Fruit fly (Drosophila melanogaster) whole organism, embryonic: Measurements from ENCODE around the gene Cyp4g15.
A peak's percentile ranks its signal among the peaks of the same experiment; 100 is the strongest.

ENCODE experiments used
- B-H2 ChIP-seq: fragments of 200-800 bp; sonication (Bioruptor generic); optimal IDR thresholded peaks from 2 replicates; lab custom pipeline; 2018; ENCODE audit warnings: missing biosample characterization, mild to moderate bottlenecking, missing genetic modification characterization
- Bteb2 ChIP-seq: fragments of 200-800 bp; sonication (Bioruptor generic); optimal IDR thresholded peaks from 2 replicates; lab custom pipeline; 2016; ENCODE audit warnings: missing biosample characterization, missing genetic modification characterization
- CG10366 ChIP-seq: fragments of 200-800 bp; sonication (Bioruptor generic); IDR thresholded peaks from 2 replicates; pipeline ENCODE4 v1.3.6; 2022; ENCODE audit warnings: missing biosample characterization, missing genetic modification characterization
- CG10543 ChIP-seq: fragments of 200-800 bp; sonication (Bioruptor generic); optimal IDR thresholded peaks from 3 replicates; lab custom pipeline; 2017; ENCODE audit warnings: missing biosample characterization, mild to moderate bottlenecking, missing genetic modification characterization, moderate library complexity
- CG11456 ChIP-seq: fragments of 200-800 bp; sonication (Bioruptor generic); IDR thresholded peaks from 3 replicates; pipeline ENCODE4 v1.3.6; 2022; ENCODE audit warnings: missing biosample characterization, missing genetic modification characterization
- CG12104 ChIP-seq: fragments of 200-800 bp; sonication (Bioruptor generic); optimal IDR thresholded peaks from 3 replicates; lab custom pipeline; 2016; ENCODE audit warnings: missing biosample characterization, missing genetic modification characterization
- CG12155 ChIP-seq: fragments of 200-800 bp; sonication (Bioruptor generic); optimal IDR thresholded peaks from 3 replicates; lab custom pipeline; 2016; ENCODE audit warnings: missing biosample characterization, missing genetic modification characterization
- CG13624 ChIP-seq: fragments of 200-800 bp; sonication (Bioruptor generic); optimal IDR thresholded peaks from 2 replicates; lab custom pipeline; 2016; ENCODE audit warnings: missing biosample characterization, missing genetic modification characterization
- CG15011 ChIP-seq: fragments of 200-800 bp; sonication (Bioruptor generic); optimal IDR thresholded peaks from 3 replicates; lab custom pipeline; 2018; ENCODE audit warnings: missing biosample characterization, mild to moderate bottlenecking, missing genetic modification characterization
- CG16863 ChIP-seq: fragments of 200-800 bp; sonication (Bioruptor generic); optimal IDR thresholded peaks from 3 replicates; lab custom pipeline; 2016; ENCODE audit warnings: missing biosample characterization, missing genetic modification characterization
- CG18011 ChIP-seq: fragments of 200-800 bp; sonication (Bioruptor generic); optimal IDR thresholded peaks from 2 replicates; lab custom pipeline; 2017; ENCODE audit warnings: missing biosample characterization, missing genetic modification characterization, mild to moderate bottlenecking, moderate library complexity, missing genotype
- CG2199 ChIP-seq: fragments of 200-800 bp; sonication (Bioruptor generic); IDR thresholded peaks from 3 replicates; pipeline ENCODE4 v1.3.6; 2022; ENCODE audit warnings: missing biosample characterization, missing genetic modification characterization
- CG2712 ChIP-seq: fragments of 200-800 bp; optimal IDR thresholded peaks from 3 replicates; lab custom pipeline; 2019; ENCODE audit warnings: missing biosample characterization, mild to moderate bottlenecking, missing genetic modification characterization, moderate library complexity
- CG31441 ChIP-seq: fragments of 200-800 bp; sonication (Bioruptor generic); IDR thresholded peaks from 2 replicates; pipeline ENCODE4 v1.3.6; 2022; ENCODE audit warnings: missing biosample characterization, missing genetic modification characterization
- CG3163 ChIP-seq: fragments of 200-800 bp; sonication (Bioruptor generic); optimal IDR thresholded peaks from 3 replicates; lab custom pipeline; 2016; ENCODE audit warnings: missing biosample characterization, missing genetic modification characterization
- CG32772 ChIP-seq: fragments of 200-800 bp; sonication (Bioruptor generic); IDR thresholded peaks from 2 replicates; pipeline ENCODE4 v1.3.6; 2022; ENCODE audit warnings: missing biosample characterization, missing genetic modification characterization
- CG3838 ChIP-seq: fragments of 200-800 bp; sonication (Bioruptor generic); optimal IDR thresholded peaks from 3 replicates; lab custom pipeline; 2016; ENCODE audit warnings: missing biosample characterization, missing genetic modification characterization
- CG4404 ChIP-seq: fragments of 200-800 bp; sonication (Bioruptor generic); IDR thresholded peaks from 2 replicates; pipeline ENCODE4 v1.3.6; 2022; ENCODE audit warnings: missing biosample characterization, missing genetic modification characterization
- CG7928 ChIP-seq: fragments of 200-800 bp; sonication (Bioruptor generic); optimal IDR thresholded peaks from 2 replicates; lab custom pipeline; 2017; ENCODE audit warnings: missing biosample characterization, mild to moderate bottlenecking, missing genetic modification characterization
- CTCF ChIP-seq: fragments of 200-800 bp; sonication (Bioruptor generic); optimal IDR thresholded peaks from 2 replicates; lab custom pipeline; 2017; ENCODE audit warnings: missing biosample characterization, mild to moderate bottlenecking, missing genetic modification characterization, moderate library complexity
- Dip3 ChIP-seq: fragments of 200-800 bp; sonication (Bioruptor generic); optimal IDR thresholded peaks from 3 replicates; lab custom pipeline; 2016; ENCODE audit warnings: missing biosample characterization, missing genetic modification characterization
- Dref ChIP-seq: fragments of 200-800 bp; sonication (Bioruptor generic); IDR thresholded peaks from 2 replicates; pipeline ENCODE4 v1.3.6; 2022; ENCODE audit warnings: missing biosample characterization, missing genetic modification characterization
- Jarid2 ChIP-seq: fragments of 200-800 bp; sonication (Bioruptor generic); optimal IDR thresholded peaks from 3 replicates; lab custom pipeline; 2017; ENCODE audit warnings: mild to moderate bottlenecking, missing biosample characterization, missing genetic modification reagents, missing genetic modification characterization
- MESR4 ChIP-seq: fragments of 200-800 bp; sonication (Bioruptor generic); optimal IDR thresholded peaks from 2 replicates; lab custom pipeline; 2018; ENCODE audit warnings: missing biosample characterization, mild to moderate bottlenecking, missing genetic modification characterization, moderate library complexity
- Scr ChIP-seq: fragments of 200-800 bp; sonication (Bioruptor generic); IDR thresholded peaks from 2 replicates; pipeline ENCODE4 v1.3.6; 2022; ENCODE audit warnings: missing biosample characterization, missing genetic modification characterization; ENCODE audit not compliant: partially characterized antibody
- Six4 ChIP-seq: fragments of 200-800 bp; sonication (Bioruptor generic); optimal IDR thresholded peaks from 2 replicates; lab custom pipeline; 2016; ENCODE audit warnings: missing biosample characterization, missing genetic modification characterization
- TFAM ChIP-seq: fragments of 200-800 bp; sonication (Bioruptor generic); optimal IDR thresholded peaks from 2 replicates; lab custom pipeline; 2017; ENCODE audit warnings: missing biosample characterization, missing genetic modification characterization, inconsistent platforms
- Usf ChIP-seq: fragments of 200-800 bp; sonication (Bioruptor generic); optimal IDR thresholded peaks from 2 replicates; lab custom pipeline; 2017; ENCODE audit warnings: missing genotype, missing biosample characterization, missing genetic modification characterization
- bbx ChIP-seq: fragments of 200-800 bp; sonication (Bioruptor generic); IDR thresholded peaks from 2 replicates; pipeline ENCODE4 v1.3.6; 2022; ENCODE audit warnings: missing biosample characterization, missing genetic modification characterization; ENCODE audit not compliant: partially characterized antibody
- bcd ChIP-seq: fragments of 200-800 bp; sonication (Bioruptor generic); optimal IDR thresholded peaks from 2 replicates; lab custom pipeline; 2017; ENCODE audit warnings: missing biosample characterization, mild to moderate bottlenecking, missing genetic modification characterization
- br ChIP-seq: fragments of >200 bp; optimal IDR thresholded peaks from 2 replicates; lab custom pipeline; 2017
- btn ChIP-seq: fragments of 200-800 bp; sonication (Bioruptor generic); optimal IDR thresholded peaks from 2 replicates; lab custom pipeline; 2016; ENCODE audit warnings: missing biosample characterization, missing genetic modification characterization
- danr ChIP-seq: fragments of 200-800 bp; sonication (Bioruptor generic); IDR thresholded peaks from 2 replicates; pipeline ENCODE4 v1.3.6; 2022; ENCODE audit warnings: missing biosample characterization, missing genetic modification characterization
- ems ChIP-seq: fragments of 200-800 bp; sonication (Bioruptor generic); optimal IDR thresholded peaks from 3 replicates; lab custom pipeline; 2016; ENCODE audit warnings: missing biosample characterization, missing genetic modification characterization
- eyg ChIP-seq: fragments of 200-800 bp; sonication (Bioruptor generic); optimal IDR thresholded peaks from 3 replicates; lab custom pipeline; 2016; ENCODE audit warnings: missing biosample characterization, missing genetic modification characterization
- ftz-f1 ChIP-seq: fragments of 200-800 bp; sonication (Bioruptor generic); optimal IDR thresholded peaks from 2 replicates; lab custom pipeline; 2016; ENCODE audit warnings: missing biosample characterization, missing genetic modification characterization
- gem ChIP-seq: fragments of 200-800 bp; sonication (Bioruptor generic); optimal IDR thresholded peaks from 2 replicates; lab custom pipeline; 2019; ENCODE audit warnings: missing biosample characterization, mild to moderate bottlenecking, missing genetic modification characterization, moderate library complexity
- gro ChIP-seq: fragments of 200-800 bp; sonication (Bioruptor generic); optimal IDR thresholded peaks from 2 replicates; lab custom pipeline; 2016; ENCODE audit warnings: missing biosample characterization, missing genetic modification characterization
- gsb-n ChIP-seq: fragments of 200-800 bp; sonication (Bioruptor generic); optimal IDR thresholded peaks from 3 replicates; lab custom pipeline; 2018; ENCODE audit warnings: missing biosample characterization, mild to moderate bottlenecking, missing genetic modification characterization
- hb ChIP-seq: fragments of 200-800 bp; sonication (Bioruptor generic); IDR thresholded peaks from 3 replicates; pipeline ENCODE4 v1.3.6; 2022; ENCODE audit warnings: missing biosample characterization, missing genetic modification characterization; ENCODE audit not compliant: partially characterized antibody
- lbe ChIP-seq: fragments of 200-800 bp; sonication (Bioruptor generic); optimal IDR thresholded peaks from 2 replicates; lab custom pipeline; 2016; ENCODE audit warnings: missing biosample characterization, mild to moderate bottlenecking, missing genetic modification characterization
- lov ChIP-seq, 2 experiments: fragments of 200-800 bp in 1 of 2; fragments of >200 bp in 1 of 2; sonication (Bioruptor generic) in 1 of 2; IDR thresholded peaks in 1 of 2; optimal IDR thresholded peaks in 1 of 2; 2 replicates in 1 of 2; 3 replicates in 1 of 2; pipeline versions ENCODE4 v1.3.6 to Lab custom; 2017 to 2022; ENCODE audit warnings: missing biosample characterization in 1 of 2, missing genetic modification characterization in 1 of 2
- luna ChIP-seq: fragments of 200-800 bp; sonication (Bioruptor generic); optimal IDR thresholded peaks from 2 replicates; lab custom pipeline; 2016; ENCODE audit warnings: missing biosample characterization, missing genetic modification characterization
- nau ChIP-seq: fragments of 200-800 bp; sonication (Bioruptor generic); optimal IDR thresholded peaks from 3 replicates; lab custom pipeline; 2017; ENCODE audit warnings: missing biosample characterization, mild to moderate bottlenecking, missing genetic modification characterization, missing genetic modification reagents
- nmo ChIP-seq: fragments of 200-800 bp; sonication (Bioruptor generic); optimal IDR thresholded peaks from 2 replicates; lab custom pipeline; 2018; ENCODE audit warnings: missing biosample characterization, mild to moderate bottlenecking, missing genetic modification characterization, moderate library complexity
- pfk ChIP-seq: fragments of 200-800 bp; sonication (Bioruptor generic); optimal IDR thresholded peaks from 2 replicates; lab custom pipeline; 2018; ENCODE audit warnings: missing biosample characterization, mild to moderate bottlenecking, missing genetic modification characterization, moderate library complexity
- salm ChIP-seq: fragments of 200-800 bp; sonication (Bioruptor generic); optimal IDR thresholded peaks from 2 replicates; lab custom pipeline; 2018; ENCODE audit warnings: missing biosample characterization, mild to moderate bottlenecking, missing genetic modification characterization
- sd ChIP-seq: fragments of 200-800 bp; sonication (Bioruptor generic); optimal IDR thresholded peaks from 3 replicates; lab custom pipeline; 2018; ENCODE audit warnings: missing biosample characterization, mild to moderate bottlenecking, missing genetic modification characterization, moderate library complexity
- seq ChIP-seq: fragments of 200-800 bp; sonication (Bioruptor generic); IDR thresholded peaks from 2 replicates; pipeline ENCODE4 v1.3.6; 2022; ENCODE audit warnings: missing biosample characterization, missing genetic modification characterization
- tin ChIP-seq: fragments of 200-800 bp; sonication (Bioruptor generic); optimal IDR thresholded peaks from 3 replicates; lab custom pipeline; 2016; ENCODE audit warnings: missing biosample characterization, missing genetic modification characterization

Cyp4g15 gene

dm6 chrX:11528026-11528702 is 51.3 kb downstream of the Cyp4g15 start (continued):
- TF ChIP-seq CG3838 (GFP tag; lab: Kevin White, UChicago): peak; percentile 25
- peak; percentile 54 for TF ChIP-seq CTCF (GFP tag; lab: Kevin White, UChicago)
- no peak for TF ChIP-seq CG13624
- TF ChIP-seq lov (optimal IDR thresholded peaks at IDR 0.05; lab: Kevin White, UChicago): no peak
- peak; percentile 89 for TF ChIP-seq lov (GFP tag; IDR thresholded peaks at IDR 0.05; lab: Robert Waterston, UW)
- peak; percentile 77 for TF ChIP-seq CG32772 (GFP tag; lab: Robert Waterston, UW)
- no peak for TF ChIP-seq CG3163
- TF ChIP-seq hb (GFP tag; lab: Robert Waterston, UW): no peak
- TF ChIP-seq Bteb2 (GFP tag; lab: Kevin White, UChicago): no peak
- peak; percentile 90 for TF ChIP-seq nmo (GFP tag; lab: Kevin White, UChicago)
- TF ChIP-seq Jarid2 (GFP tag; lab: Kevin White, UChicago): peak; percentile 10
- peak; percentile 51; the same call in 1 of the 2 replicates for TF ChIP-seq seq (GFP tag; lab: Robert Waterston, UW)
- TF ChIP-seq ems (GFP tag; lab: Kevin White, UChicago): peak; percentile 37
- no peak for TF ChIP-seq Scr (GFP tag; lab: Robert Waterston, UW)
- TF ChIP-seq CG16863: peak; percentile 51
- peak; percentile 87 for TF ChIP-seq CG2199 (GFP tag; lab: Robert Waterston, UW)
- TF ChIP-seq CG7928 (GFP tag; lab: Kevin White, UChicago): no peak
- no peak for TF ChIP-seq Dref
- peak; percentile 6 for TF ChIP-seq CG18011 (GFP tag; lab: Kevin White, UChicago)
- no peak for TF ChIP-seq bbx (GFP tag; lab: Robert Waterston, UW)
- TF ChIP-seq Six4 (GFP tag; lab: Kevin White, UChicago): peak; percentile 78
- peak; percentile 27 for TF ChIP-seq CG12104 (GFP tag; lab: Kevin White, UChicago)
- TF ChIP-seq TFAM (GFP tag; lab: Kevin White, UChicago): peak; percentile 43
- TF ChIP-seq gsb-n (tag; lab: Kevin White, UChicago): peak; percentile 89
- peak; percentile 78 for TF ChIP-seq tin
- TF ChIP-seq ftz-f1: no peak
- TF ChIP-seq Dip3 (GFP tag; lab: Kevin White, UChicago): no peak
- TF ChIP-seq lbe: no peak
- peak; percentile 89 for TF ChIP-seq gem (tag; lab: Kevin White, UChicago)
- peak; percentile 39 for TF ChIP-seq CG15011 (GFP tag; lab: Kevin White, UChicago)
- peak; percentile 53 for TF ChIP-seq danr (GFP tag; lab: Robert Waterston, UW)
- peak; percentile 31 for TF ChIP-seq CG12155 (GFP tag; lab: Kevin White, UChicago)
- TF ChIP-seq luna (GFP tag; lab: Kevin White, UChicago): no peak
- TF ChIP-seq salm (tag; lab: Kevin White, UChicago): peak; percentile 64
- peak; percentile 95 for TF ChIP-seq CG31441 (GFP tag; lab: Robert Waterston, UW)
- TF ChIP-seq eyg (GFP tag; lab: Kevin White, UChicago): no peak
- peak; percentile 93 for TF ChIP-seq CG2712 (tag; lab: Kevin White, UChicago)
- TF ChIP-seq sd (tag; lab: Kevin White, UChicago): no peak
- peak; percentile 10 for TF ChIP-seq btn
- no peak for TF ChIP-seq B-H2 (GFP tag; lab: Kevin White, UChicago)
- TF ChIP-seq CG10543: peak; percentile 6
- peak; percentile 62 for TF ChIP-seq CG4404 (GFP tag; lab: Robert Waterston, UW)
- peak; percentile 65 for TF ChIP-seq Usf (GFP tag; lab: Kevin White, UChicago)
- no peak for TF ChIP-seq MESR4
- TF ChIP-seq nau (GFP tag; lab: Kevin White, UChicago): peak; percentile 22
- TF ChIP-seq CG10366 (GFP tag; lab: Robert Waterston, UW): peak; percentile 54
- no peak for TF ChIP-seq br
- TF ChIP-seq bcd: peak; percentile 69
- TF ChIP-seq gro (GFP tag; lab: Kevin White, UChicago): no peak
- TF ChIP-seq pfk (GFP tag; lab: Kevin White, UChicago): no peak
- peak; percentile 51; the same call in 1 of the 3 replicates for TF ChIP-seq CG11456 (GFP tag; lab: Robert Waterston, UW)
